Worm (Caenorhabditis elegans) whole organism, L3 larva: ENCODE measurements around the gene F25G6.8.

Experiments used
- ama-1 ChIP-seq: fragments of 150-350 bp; optimal IDR thresholded peaks from 2 replicates; lab custom pipeline; 2018
- ceh-28 ChIP-seq: fragments of 150-350 bp; optimal IDR thresholded peaks from 2 replicates; lab custom pipeline; 2014; ENCODE audit warnings: missing biosample characterization, missing genetic modification reagents, missing genetic modification characterization
- elt-1 ChIP-seq: fragments of 150-350 bp; optimal IDR thresholded peaks from 2 replicates; lab custom pipeline; 2014; ENCODE audit warnings: missing biosample characterization, missing genetic modification characterization
- lin-15B ChIP-seq: fragments of 150-350 bp; optimal IDR thresholded peaks from 2 replicates; lab custom pipeline; 2014; ENCODE audit warnings: missing biosample characterization, missing genetic modification characterization
- mdl-1 ChIP-seq: fragments of 150-350 bp; optimal IDR thresholded peaks from 2 replicates; lab custom pipeline; 2014; ENCODE audit warnings: missing biosample characterization, missing genetic modification characterization
- nhr-11 ChIP-seq: fragments of 150-350 bp; optimal IDR thresholded peaks from 2 replicates; lab custom pipeline; 2014; ENCODE audit warnings: missing biosample characterization, missing genetic modification characterization
- nhr-25 ChIP-seq: sonication (generic microtip); optimal IDR thresholded peaks from 2 replicates; lab custom pipeline; 2017; ENCODE audit warnings: missing biosample characterization, missing genetic modification characterization
- nhr-28 ChIP-seq: fragments of 150-350 bp; optimal IDR thresholded peaks from 2 replicates; lab custom pipeline; 2014; ENCODE audit warnings: missing biosample characterization, missing genetic modification characterization
- nhr-77 ChIP-seq: fragments of 150-350 bp; optimal IDR thresholded peaks from 2 replicates; lab custom pipeline; 2014; ENCODE audit warnings: missing biosample characterization, missing genetic modification characterization
- unc-39 ChIP-seq: sonication (generic microtip); optimal IDR thresholded peaks from 4 replicates; lab custom pipeline; 2017; ENCODE audit warnings: missing biosample characterization, missing genetic modification characterization

DNA sequence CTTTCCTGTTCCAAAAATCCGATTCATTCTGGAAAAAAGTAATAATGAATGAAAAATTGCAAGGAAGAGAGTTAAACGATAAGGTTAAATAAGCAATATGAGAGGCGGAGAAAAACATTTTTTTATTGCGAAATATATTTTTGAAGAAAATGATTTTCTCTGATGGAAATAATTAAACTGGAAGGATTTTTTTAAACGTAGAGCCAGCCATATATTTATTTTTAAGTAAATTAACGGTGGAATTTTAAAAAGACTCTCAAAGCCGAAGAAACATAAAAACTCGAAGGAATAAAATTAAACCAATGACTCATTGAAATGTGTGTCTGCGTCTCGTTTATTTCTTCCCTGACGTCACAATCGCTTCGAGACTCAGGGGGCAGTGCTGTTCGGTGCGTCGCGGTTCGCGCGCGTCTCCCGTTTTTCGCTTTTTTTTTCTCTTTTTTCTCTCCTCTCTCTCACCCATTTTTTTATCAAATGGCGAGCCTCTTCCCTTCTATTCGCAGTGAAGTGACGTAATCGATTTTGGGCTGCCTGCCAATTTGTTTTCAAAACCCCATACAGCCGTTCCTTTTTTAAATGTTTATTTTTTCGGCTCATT is 41.2 kb upstream of the F25G6.8 start, which contains the start of gene vps-60:
- peak; percentile 94 for TF ChIP-seq lin-15B (tag; lab: Kevin White, UChicago)
- TF ChIP-seq nhr-28 (tag; lab: Kevin White, UChicago) = no peak
- TF ChIP-seq ceh-28 = peak; percentile 87
- peak; percentile 72 for TF ChIP-seq nhr-11 (tag; lab: Kevin White, UChicago)
- peak; percentile 38 for TF ChIP-seq mdl-1
- TF ChIP-seq nhr-77 (tag; lab: Kevin White, UChicago) = peak; percentile 25
- TF ChIP-seq ama-1 (lab: Kevin White, UChicago) = peak; percentile 86
- TF ChIP-seq unc-39 (tag; lab: Kevin White, UChicago) = no peak
- TF ChIP-seq elt-1 = peak; percentile 43
- peak; percentile 93 for TF ChIP-seq nhr-25 (tag; lab: Kevin White, UChicago)
